Worm (Caenorhabditis elegans) whole organism, L2 larva: ENCODE measurements around the gene fbxa-84.
"Not testable (repeated sequence)": the region's sequence is repeated elsewhere in the genome, so short reads cannot be mapped to it uniquely, and the experiment has no call there.

Experiments
- Y55F3AM.14 ChIP-seq: fragments of 200-800 bp; sonication (Bioruptor generic); optimal IDR thresholded peaks from 2 replicates; lab custom pipeline; 2018; ENCODE audit warnings: mild to moderate bottlenecking, missing genetic modification characterization, missing compliant biosample characterization
- ZK546.5 ChIP-seq: sonication (generic microtip); optimal IDR thresholded peaks from 2 replicates; lab custom pipeline; 2017; ENCODE audit warnings: missing biosample characterization, missing genetic modification characterization
- alr-1 ChIP-seq: fragments of 150-350 bp; optimal IDR thresholded peaks from 2 replicates; lab custom pipeline; 2014; ENCODE audit warnings: missing biosample characterization, missing genetic modification characterization
- blmp-1 ChIP-seq: sonication (generic microtip); optimal IDR thresholded peaks from 2 replicates; lab custom pipeline; 2017; ENCODE audit warnings: missing genetic modification characterization, mild to moderate bottlenecking, missing compliant biosample characterization, antibody characterized with exemption, moderate library complexity; ENCODE audit not compliant: insufficient read depth
- crh-2 ChIP-seq: sonication (generic microtip); optimal IDR thresholded peaks from 2 replicates; lab custom pipeline; 2017; ENCODE audit warnings: missing biosample characterization, missing genetic modification characterization
- dmd-4 ChIP-seq: sonication (generic microtip); optimal IDR thresholded peaks from 2 replicates; lab custom pipeline; 2017; ENCODE audit warnings: missing biosample characterization, missing genetic modification characterization
- egl-27 ChIP-seq: sonication (generic microtip); optimal IDR thresholded peaks from 3 replicates; lab custom pipeline; 2017; ENCODE audit warnings: missing biosample characterization, missing genetic modification reagents, missing genetic modification characterization
- elt-1 ChIP-seq: fragments of 150-350 bp; optimal IDR thresholded peaks from 2 replicates; lab custom pipeline; 2014; ENCODE audit warnings: missing biosample characterization, missing genetic modification characterization
- elt-3 ChIP-seq: sonication (generic microtip); optimal IDR thresholded peaks from 2 replicates; lab custom pipeline; 2017; ENCODE audit warnings: missing biosample characterization, missing genetic modification characterization
- fos-1 ChIP-seq: fragments of 150-350 bp; optimal IDR thresholded peaks from 2 replicates; lab custom pipeline; 2014; ENCODE audit warnings: missing biosample characterization, missing genetic modification characterization
- gmeb-1 ChIP-seq: fragments of 150-350 bp; optimal IDR thresholded peaks from 2 replicates; lab custom pipeline; 2014; ENCODE audit warnings: missing biosample characterization, missing genetic modification characterization
- lin-11 ChIP-seq: fragments of 150-350 bp; sonication (generic microtip); optimal IDR thresholded peaks from 2 replicates; lab custom pipeline; 2014; ENCODE audit warnings: missing biosample characterization, missing genetic modification characterization, inconsistent platforms, mixed read lengths
- lsy-2 ChIP-seq, 2 experiments: fragments of 150-350 bp in 1 of 2; sonication (generic microtip) in 1 of 2; optimal IDR thresholded peaks; 2 replicates each; lab custom pipeline; 2014 to 2017; ENCODE audit warnings: missing biosample characterization in 2 of 2, missing genetic modification characterization in 2 of 2
- mab-5 ChIP-seq: fragments of 150-350 bp; optimal IDR thresholded peaks from 2 replicates; lab custom pipeline; 2014; ENCODE audit warnings: missing biosample characterization, missing genetic modification characterization
- mbf-1 ChIP-seq: sonication (generic microtip); optimal IDR thresholded peaks from 2 replicates; lab custom pipeline; 2017; ENCODE audit warnings: missing biosample characterization, missing genetic modification characterization
- mdl-1 ChIP-seq, 2 experiments: fragments of 150-350 bp in 1 of 2; sonication (generic microtip) in 1 of 2; optimal IDR thresholded peaks; 2 replicates each; lab custom pipeline; 2017; ENCODE audit warnings: missing biosample characterization in 2 of 2, missing genetic modification characterization in 2 of 2
- nhr-11 ChIP-seq: fragments of 150-350 bp; optimal IDR thresholded peaks from 2 replicates; lab custom pipeline; 2014; ENCODE audit warnings: missing biosample characterization, missing genetic modification characterization
- nhr-12 ChIP-seq: fragments of 150-350 bp; optimal IDR thresholded peaks from 2 replicates; lab custom pipeline; 2014; ENCODE audit warnings: missing biosample characterization, missing genetic modification characterization
- nhr-21 ChIP-seq: fragments of 150-350 bp; optimal IDR thresholded peaks from 2 replicates; lab custom pipeline; 2014; ENCODE audit warnings: missing biosample characterization, missing genetic modification characterization
- peb-1 ChIP-seq: fragments of 150-350 bp; optimal IDR thresholded peaks from 2 replicates; lab custom pipeline; 2014; ENCODE audit warnings: missing biosample characterization, missing genetic modification characterization
- sma-3 ChIP-seq: sonication (generic microtip); optimal IDR thresholded peaks from 2 replicates; lab custom pipeline; 2016; ENCODE audit warnings: missing genetic modification reagents, missing genetic modification characterization, missing compliant biosample characterization
- sma-9 ChIP-seq, 2 experiments: fragments of 150-350 bp in 1 of 2; sonication (generic microtip) in 1 of 2; optimal IDR thresholded peaks; 2 replicates each; lab custom pipeline; 2014 to 2016; ENCODE audit warnings: missing genetic modification characterization in 2 of 2, mild to moderate bottlenecking in 1 of 2, missing biosample characterization in 1 of 2, missing compliant biosample characterization in 1 of 2, missing genetic modification reagents in 1 of 2, moderate library complexity in 1 of 2
- unc-55 ChIP-seq: fragments of 150-350 bp; sonication (generic microtip); optimal IDR thresholded peaks from 3 replicates; lab custom pipeline; 2014; ENCODE audit warnings: missing biosample characterization, missing genetic modification reagents, missing genetic modification characterization
- ztf-1 ChIP-seq: fragments of 200-800 bp; sonication (Bioruptor generic); conservative IDR thresholded peaks from 2 replicates; pipeline ENCODE4 v1.3.6; 2022; ENCODE audit warnings: missing genetic modification characterization, missing compliant biosample characterization

The fbxa-84 gene

ce11 chrV:15190903-15191302, 8.7 kb downstream of the fbxa-84 start, which contains the start of gene Y75B12B.11 (continued):
- TF ChIP-seq elt-3 (no peak), dmd-4 (tag; lab: Kevin White, UChicago) (no peak), unc-55 (GFP tag; lab: Kevin White, UChicago) (peak; percentile 73)

DNA sequence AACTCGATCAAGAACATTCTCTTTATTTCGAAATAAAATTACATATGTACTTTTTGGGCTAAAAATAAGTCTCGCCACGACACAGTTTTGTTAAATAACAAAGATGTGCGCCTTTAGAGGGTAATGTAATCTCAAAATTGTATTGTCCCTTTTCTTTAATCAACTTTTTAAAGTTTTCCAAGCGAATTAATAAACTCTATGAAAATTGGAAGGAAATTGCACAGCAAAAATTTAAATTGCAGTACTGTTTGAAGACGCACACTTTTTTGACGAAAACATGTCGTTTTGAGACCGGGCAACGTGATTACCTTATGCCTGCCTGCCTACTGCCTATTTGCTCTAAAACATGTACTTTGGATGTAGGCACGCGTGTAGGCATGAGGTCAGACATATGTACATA, 9.7 kb downstream of the fbxa-84 start:
- TF ChIP-seq nhr-11 (tag; lab: Kevin White, UChicago) (no peak), sma-3 (GFP tag; lab: Kevin White, UChicago) (no peak), mdl-1 (tag; optimal IDR thresholded peaks at IDR 0.05; lab: Kevin White, UChicago) (no peak), gmeb-1 (no peak)

DNA sequence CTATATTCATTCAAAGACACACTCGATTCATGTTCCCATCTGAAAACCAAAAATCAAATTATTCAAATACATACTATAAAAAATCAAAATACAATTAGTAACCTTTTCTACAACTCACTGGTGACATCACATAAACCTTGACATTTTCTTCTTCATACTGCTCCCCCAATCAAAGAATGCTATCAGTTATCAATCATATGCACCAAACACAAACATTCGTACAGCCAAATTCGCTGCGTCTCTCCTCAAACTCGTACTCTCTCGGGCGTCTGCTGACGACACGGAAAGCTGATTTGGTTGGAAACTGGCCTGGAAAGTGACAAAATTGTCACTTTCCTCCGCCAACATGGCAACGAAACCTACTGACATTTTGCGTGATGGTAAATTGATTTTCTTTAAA, 10.1 kb downstream of the fbxa-84 start, which contains the start of gene plc-2:
Gene plc-2 (plus strand): TSS at position 196 of the 400 bp plus-strand sequence.
- TF ChIP-seq crh-2: peak; percentile 18
- no peak for TF ChIP-seq ZK546.5 (tag; lab: Kevin White, UChicago)
- TF ChIP-seq sma-3 (GFP tag; lab: Kevin White, UChicago): no peak
- peak; percentile 76 for TF ChIP-seq fos-1

ce11 chrV:15193909-15194308, 11.7 kb downstream of the fbxa-84 start, which contains the start of gene Y75B12B.13:
TSS of gene Y75B12B.13 (minus strand) at chrV:15194009.
- no peak for TF ChIP-seq Y55F3AM.14 (GFP tag; lab: Kevin White, UChicago)

- TF ChIP-seq gmeb-1 (no peak), nhr-21 (tag; lab: Kevin White, UChicago) (no peak), fos-1 (no peak), sma-9 (GFP tag; optimal IDR thresholded peaks at IDR 0.05; lab: Kevin White, UChicago) (no peak), sma-9 (tag; optimal IDR thresholded peaks at IDR 0.05; lab: Kevin White, UChicago) (no peak), alr-1 (no peak), dmd-4 (tag; lab: Kevin White, UChicago) (no peak), nhr-12 (no peak), mab-5 (tag; lab: Kevin White, UChicago) (no peak), lin-11 (tag; lab: Kevin White, UChicago) (no peak), elt-1 (tag; lab: Kevin White, UChicago) (no peak)
Measured at ce11 chrV:15197955-15198354, 15.7 kb downstream of the fbxa-84 start, which contains the start of gene srw-1. TSS of gene srw-1 (plus strand) at chrV:15198255.

- TF ChIP-seq ZK546.5 (tag; lab: Kevin White, UChicago) (no peak), lsy-2 (tag; optimal IDR thresholded peaks at IDR 0.05; lab: Kevin White, UChicago) (no peak), ztf-1 (GFP tag; lab: Robert Waterston, UW) (no peak)
- TF ChIP-seq, all 48 proteins: peak for 0
Measured at ce11 chrV:15199768-15200167, 17.5 kb downstream of the fbxa-84 start, which contains the start of gene Y75B12B.10. TSS of gene Y75B12B.10 (plus strand) at chrV:15200068.

DNA sequence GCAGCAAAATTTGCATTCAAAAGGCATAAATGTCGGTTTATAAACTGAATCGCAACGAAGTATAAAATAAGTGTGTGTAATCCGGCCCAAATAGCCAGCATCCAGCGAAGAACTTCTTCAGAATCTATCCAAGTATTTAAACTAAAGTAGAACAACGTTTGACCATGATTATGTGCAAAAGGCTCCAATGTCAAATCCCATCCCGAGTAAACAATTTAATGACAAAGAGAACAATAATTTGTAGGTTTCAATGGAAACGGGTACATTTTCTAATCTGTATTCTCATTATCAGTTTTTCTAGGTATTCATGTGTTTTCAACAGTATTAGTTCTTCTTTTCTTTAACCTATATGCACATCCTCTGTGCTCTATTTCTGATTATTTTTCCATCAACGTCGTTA, 25.4 kb downstream of the fbxa-84 start, which contains the start of gene C41G6.12:
Gene C41G6.12 (minus strand): TSS at position 101 of the 400 bp plus-strand sequence.
- TF ChIP-seq nhr-21, mbf-1, lin-11 (tag; lab: Kevin White, UChicago): not testable (repeated sequence)
- TF ChIP-seq, all 48 proteins: peak for 0; not testable (repeated sequence) for 48

DNA sequence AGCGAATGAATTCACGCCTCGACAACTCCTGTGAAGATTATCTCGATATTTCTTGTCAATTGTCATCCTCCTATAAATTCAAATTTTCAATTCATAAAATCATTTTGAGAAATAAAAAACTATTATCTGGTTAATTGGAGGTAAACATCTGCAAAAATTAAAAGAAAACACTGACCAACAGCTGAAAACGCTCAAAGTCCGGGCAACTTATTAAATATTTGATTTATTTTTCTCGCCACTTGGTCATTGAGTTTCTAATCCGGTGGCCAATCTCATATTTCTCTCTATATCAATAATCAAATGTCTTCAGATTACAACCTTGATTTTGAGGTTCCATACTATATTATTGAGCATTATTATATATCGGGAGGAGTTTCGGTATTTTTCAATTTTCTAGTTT, 29.6 kb downstream of the fbxa-84 start, which contains the start of gene sri-24:
Gene sri-24 (plus strand): TSS at position 301 of the 400 bp plus-strand sequence.
- not testable (repeated sequence) for TF ChIP-seq blmp-1 (tag; lab: Kevin White, UChicago); Y55F3AM.14 (GFP tag; lab: Kevin White, UChicago); egl-27 (tag; lab: Kevin White, UChicago)

DNA sequence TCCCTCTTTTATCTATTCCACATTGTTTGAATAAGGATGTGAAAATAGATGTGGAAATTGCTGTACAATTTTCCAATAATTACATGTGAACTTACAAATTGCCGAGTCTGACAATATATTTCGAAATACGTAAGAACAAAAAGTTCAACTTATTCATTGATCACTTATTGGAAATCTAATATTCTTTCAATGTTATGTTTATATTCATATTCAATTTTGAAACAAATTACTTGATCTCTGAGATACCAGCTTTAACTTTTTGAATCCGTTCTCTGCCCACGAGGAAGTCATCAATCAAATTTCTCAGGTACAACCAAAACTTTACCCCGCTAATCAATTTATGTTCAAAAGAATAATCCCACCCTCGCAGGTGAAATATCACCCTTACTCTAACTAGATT, 32.9 kb downstream of the fbxa-84 start, which contains the start of gene sri-26:
Gene sri-26 (plus strand): TSS at position 301 of the 400 bp plus-strand sequence.
- TF ChIP-seq ZK546.5 (tag; lab: Kevin White, UChicago); crh-2; peb-1 (tag; lab: Kevin White, UChicago): not testable (repeated sequence)
- TF ChIP-seq, all 48 proteins: peak for 0; not testable (repeated sequence) for 48
